Worm (Caenorhabditis elegans) whole organism, mixed stage, embryonic: ENCODE data around the gene lec-8.

Source experiments
- ceh-39 ChIP-seq: fragments of 150-350 bp; optimal IDR thresholded peaks from 2 replicates; lab custom pipeline; 2014; ENCODE audit warnings: missing biosample characterization, missing genetic modification characterization
- lin-13 ChIP-seq: fragments of 150-350 bp; optimal IDR thresholded peaks from 2 replicates; lab custom pipeline; 2014; ENCODE audit warnings: missing biosample characterization, missing genetic modification characterization
- nhr-12 ChIP-seq: fragments of 150-350 bp; optimal IDR thresholded peaks from 2 replicates; lab custom pipeline; 2014; ENCODE audit warnings: missing biosample characterization, missing genetic modification characterization
- nhr-28 ChIP-seq: fragments of 150-350 bp; optimal IDR thresholded peaks from 2 replicates; lab custom pipeline; 2014; ENCODE audit warnings: missing biosample characterization, missing genetic modification characterization
- snpc-4 ChIP-seq: fragments of 150-350 bp; optimal IDR thresholded peaks from 2 replicates; lab custom pipeline; 2014; ENCODE audit warnings: missing biosample characterization, missing genetic modification characterization
- unc-120 ChIP-seq: sonication (generic microtip); optimal IDR thresholded peaks from 2 replicates; lab custom pipeline; 2017; ENCODE audit warnings: missing genetic modification characterization, missing compliant biosample characterization; ENCODE audit not compliant: poor library complexity, severe bottlenecking
- unc-62 ChIP-seq: fragments of 150-350 bp; optimal IDR thresholded peaks from 2 replicates; lab custom pipeline; 2014; ENCODE audit warnings: missing biosample characterization, missing genetic modification reagents, missing genetic modification characterization
- ztf-11 ChIP-seq: fragments of 150-350 bp; optimal IDR thresholded peaks from 2 replicates; lab custom pipeline; 2014; ENCODE audit warnings: missing biosample characterization, missing genetic modification characterization

DNA sequence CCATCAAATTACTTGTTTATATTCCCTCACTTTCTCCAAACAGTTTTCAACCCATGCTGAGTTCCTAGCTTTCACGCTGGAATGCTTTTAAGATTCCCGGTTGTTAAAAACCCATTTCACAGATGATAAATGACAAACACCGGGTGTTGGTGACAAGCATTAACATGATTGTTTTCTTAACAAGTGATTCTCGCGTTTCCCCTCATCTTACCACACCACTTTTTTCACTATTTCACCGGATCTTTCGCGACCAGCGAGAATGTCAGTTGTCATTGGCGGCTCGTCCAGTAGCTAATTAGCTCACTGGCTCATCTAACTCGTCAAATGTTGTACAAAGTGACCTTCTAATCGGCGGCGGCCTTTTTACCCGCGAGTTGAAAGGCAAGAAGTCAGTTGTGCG lies 8.3 kb upstream of the lec-8 start:
- TF ChIP-seq ceh-39 (no peak), nhr-12 (tag; lab: Kevin White, UChicago) (no peak), unc-62 (GFP tag; lab: Kevin White, UChicago) (peak; percentile 47), snpc-4 (no peak), nhr-28 (tag; lab: Kevin White, UChicago) (no peak), unc-120 (tag; lab: Kevin White, UChicago) (peak; percentile 6), lin-13 (no peak), ztf-11 (no peak)
